Worm (Caenorhabditis elegans) whole organism, late embryonic: Measurements from ENCODE around the gene K09E9.3.

Experiments used
- C38D4.7 ChIP-seq: fragments of 200-800 bp; sonication (Bioruptor generic); optimal IDR thresholded peaks from 2 replicates; lab custom pipeline; 2018; ENCODE audit warnings: mild to moderate bottlenecking, missing genetic modification characterization, moderate library complexity, missing compliant biosample characterization
- F13H6.1 ChIP-seq: sonication (generic microtip); optimal IDR thresholded peaks from 2 replicates; lab custom pipeline; 2016; ENCODE audit warnings: missing genetic modification characterization, missing compliant biosample characterization
- K02D7.2 ChIP-seq: sonication (generic microtip); optimal IDR thresholded peaks from 2 replicates; lab custom pipeline; 2017; ENCODE audit warnings: mild to moderate bottlenecking, missing genetic modification characterization, missing compliant biosample characterization
- ama-1 ChIP-seq: fragments of 150-350 bp; optimal IDR thresholded peaks from 2 replicates; lab custom pipeline; 2014
- ceh-14 ChIP-seq: sonication (generic microtip); optimal IDR thresholded peaks from 2 replicates; lab custom pipeline; 2016; ENCODE audit warnings: missing genotype, missing genetic modification characterization, missing compliant biosample characterization
- ceh-18 ChIP-seq: sonication (generic microtip); optimal IDR thresholded peaks from 2 replicates; lab custom pipeline; 2016; ENCODE audit warnings: missing genetic modification characterization, missing compliant biosample characterization
- ceh-19 ChIP-seq: fragments of 200-800 bp; sonication (Bioruptor generic); optimal IDR thresholded peaks from 2 replicates; lab custom pipeline; 2018; ENCODE audit warnings: mild to moderate bottlenecking, missing genetic modification characterization, missing compliant biosample characterization
- ceh-22 ChIP-seq: sonication (generic microtip); optimal IDR thresholded peaks from 2 replicates; lab custom pipeline; 2017; ENCODE audit warnings: missing biosample characterization, missing genetic modification characterization
- ceh-31 ChIP-seq: sonication (generic microtip); optimal IDR thresholded peaks from 2 replicates; lab custom pipeline; 2016; ENCODE audit warnings: missing genetic modification characterization, missing compliant biosample characterization
- ceh-45 ChIP-seq: fragments of 200-800 bp; sonication (Bioruptor generic); IDR thresholded peaks from 2 replicates; pipeline ENCODE4 v1.3.6; 2022; ENCODE audit warnings: missing genetic modification reagents, missing genetic modification characterization, missing compliant biosample characterization
- ceh-6 ChIP-seq: fragments of 200-800 bp; sonication (Bioruptor generic); optimal IDR thresholded peaks from 2 replicates; lab custom pipeline; 2018; ENCODE audit warnings: mild to moderate bottlenecking, missing genetic modification characterization, missing compliant biosample characterization
- ceh-9 ChIP-seq: sonication (generic microtip); optimal IDR thresholded peaks from 2 replicates; lab custom pipeline; 2016; ENCODE audit warnings: mild to moderate bottlenecking, missing genetic modification characterization, inconsistent platforms, missing compliant biosample characterization
- dmd-4 ChIP-seq: sonication (generic microtip); optimal IDR thresholded peaks from 2 replicates; lab custom pipeline; 2016; ENCODE audit warnings: borderline replicate concordance, missing genetic modification characterization, missing compliant biosample characterization
- fkh-10 ChIP-seq: fragments of 150-350 bp; optimal IDR thresholded peaks from 2 replicates; lab custom pipeline; 2014; ENCODE audit warnings: missing biosample characterization, missing genetic modification reagents, missing genetic modification characterization
- hlh-13 ChIP-seq: fragments of 200-800 bp; sonication (Bioruptor generic); optimal IDR thresholded peaks from 2 replicates; lab custom pipeline; 2018; ENCODE audit warnings: mild to moderate bottlenecking, missing genetic modification characterization, missing compliant biosample characterization
- hlh-15 ChIP-seq: sonication (generic microtip); optimal IDR thresholded peaks from 2 replicates; lab custom pipeline; 2016; ENCODE audit warnings: missing genetic modification characterization, missing compliant biosample characterization
- hlh-30 ChIP-seq: sonication (generic microtip); optimal IDR thresholded peaks from 2 replicates; lab custom pipeline; 2017; ENCODE audit warnings: antibody characterized with exemption, missing genetic modification characterization, missing compliant biosample characterization; ENCODE audit not compliant: insufficient read depth
- hlh-6 ChIP-seq: sonication (generic microtip); optimal IDR thresholded peaks from 2 replicates; lab custom pipeline; 2016; ENCODE audit warnings: missing genotype, missing genetic modification characterization, missing compliant biosample characterization
- hlh-8 ChIP-seq: sonication (generic microtip); optimal IDR thresholded peaks from 2 replicates; lab custom pipeline; 2016; ENCODE audit warnings: missing genotype, missing genetic modification characterization, missing compliant biosample characterization
- lin-11 ChIP-seq: fragments of 200-800 bp; sonication (Bioruptor generic); optimal IDR thresholded peaks from 2 replicates; lab custom pipeline; 2018; ENCODE audit warnings: mild to moderate bottlenecking, missing genetic modification characterization, missing compliant biosample characterization
- madf-2 ChIP-seq: sonication (generic microtip); optimal IDR thresholded peaks from 2 replicates; lab custom pipeline; 2017; ENCODE audit warnings: missing genetic modification characterization, missing compliant biosample characterization
- nfya-1 ChIP-seq: sonication (generic microtip); optimal IDR thresholded peaks from 2 replicates; lab custom pipeline; 2017; ENCODE audit warnings: missing genetic modification characterization, mild to moderate bottlenecking, missing compliant biosample characterization, antibody characterized with exemption, moderate library complexity
- pat-9 ChIP-seq: fragments of 200-800 bp; sonication (Bioruptor generic); optimal IDR thresholded peaks from 2 replicates; lab custom pipeline; 2018; ENCODE audit warnings: mild to moderate bottlenecking, missing genetic modification characterization, moderate library complexity, missing compliant biosample characterization
- pha-4 ChIP-seq: fragments of 150-350 bp; optimal IDR thresholded peaks from 2 replicates; lab custom pipeline; 2018; ENCODE audit warnings: missing biosample characterization, missing genetic modification reagents, missing genetic modification characterization
- pqm-1 ChIP-seq: sonication (generic microtip); optimal IDR thresholded peaks from 2 replicates; lab custom pipeline; 2016; ENCODE audit warnings: missing genetic modification characterization, missing compliant biosample characterization
- pros-1 ChIP-seq: fragments of 150-350 bp; optimal IDR thresholded peaks from 2 replicates; lab custom pipeline; 2014; ENCODE audit warnings: missing biosample characterization, missing genetic modification reagents, missing genetic modification characterization
- rnt-1 ChIP-seq: sonication (generic microtip); optimal IDR thresholded peaks from 2 replicates; lab custom pipeline; 2016; ENCODE audit warnings: missing genetic modification characterization, missing compliant biosample characterization
- sdc-2 ChIP-seq: sonication (generic microtip); optimal IDR thresholded peaks from 2 replicates; lab custom pipeline; 2016; ENCODE audit warnings: missing genotype, missing genetic modification characterization, missing compliant biosample characterization
- sox-4 ChIP-seq: sonication (generic microtip); optimal IDR thresholded peaks from 2 replicates; lab custom pipeline; 2017; ENCODE audit warnings: mild to moderate bottlenecking, missing genetic modification characterization, inconsistent platforms, missing compliant biosample characterization
- syd-9 ChIP-seq: sonication (generic microtip); optimal IDR thresholded peaks from 2 replicates; lab custom pipeline; 2016; ENCODE audit warnings: mild to moderate bottlenecking, missing genetic modification characterization, moderate library complexity, missing compliant biosample characterization
- tbx-2 ChIP-seq: sonication (generic microtip); optimal IDR thresholded peaks from 2 replicates; lab custom pipeline; 2016; ENCODE audit warnings: missing genetic modification characterization, missing compliant biosample characterization
- unc-42 ChIP-seq: sonication (generic microtip); optimal IDR thresholded peaks from 2 replicates; lab custom pipeline; 2016; ENCODE audit warnings: missing genotype, missing genetic modification characterization, missing compliant biosample characterization
- zip-5 ChIP-seq: sonication (generic microtip); optimal IDR thresholded peaks from 2 replicates; lab custom pipeline; 2016; ENCODE audit warnings: missing genetic modification characterization, missing compliant biosample characterization
- ztf-16 ChIP-seq: sonication (generic microtip); optimal IDR thresholded peaks from 2 replicates; lab custom pipeline; 2017; ENCODE audit warnings: missing genetic modification characterization, missing compliant biosample characterization

K09E9.3 gene

ce11 chrX:15642638-15643037 lies 29.0 kb upstream of the K09E9.3 start, which contains the start of gene H08J19.1:
TSS of gene H08J19.1 (plus strand) at chrX:15642938.
- TF ChIP-seq hlh-15 (no peak), ztf-16 (tag; lab: Kevin White, UChicago) (no peak), hlh-6 (no peak), K02D7.2 (tag; lab: Kevin White, UChicago) (no peak), ceh-22 (no peak), pha-4 (tag; lab: Kevin White, UChicago) (no peak), sdc-2 (tag; lab: Kevin White, UChicago) (no peak), madf-2 (tag; lab: Kevin White, UChicago) (no peak), ama-1 (lab: Kevin White, UChicago) (no peak), fkh-10 (no peak), zip-5 (tag; lab: Kevin White, UChicago) (no peak), dmd-4 (tag; lab: Kevin White, UChicago) (no peak), ceh-31 (tag; lab: Kevin White, UChicago) (no peak), ceh-9 (no peak), pros-1 (tag; lab: Kevin White, UChicago) (no peak)

DNA sequence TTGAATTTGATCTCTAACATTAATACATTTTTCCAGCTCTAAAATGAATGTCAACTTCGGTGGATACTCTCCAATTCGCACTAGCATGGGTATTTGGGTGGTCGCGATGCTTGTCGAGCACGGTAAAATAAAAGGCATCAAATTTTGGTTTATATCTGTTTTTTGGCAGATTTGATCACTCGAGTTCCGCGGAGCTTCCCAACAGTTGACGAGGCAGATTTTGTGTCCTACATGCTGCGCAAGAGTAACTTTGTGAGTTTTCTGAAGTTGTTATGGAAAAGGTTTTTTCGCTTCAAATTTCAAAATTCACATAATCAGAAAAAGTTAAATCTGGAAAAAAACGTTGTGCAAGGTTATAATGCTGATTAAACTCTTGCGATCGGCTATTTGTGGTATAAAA lies 27.8 kb upstream of the K09E9.3 start:
- no peak for TF ChIP-seq C38D4.7 (GFP tag; lab: Kevin White, UChicago)

- no peak for TF ChIP-seq hlh-30
- no peak for TF ChIP-seq K02D7.2 (tag; lab: Kevin White, UChicago)
- TF ChIP-seq rnt-1 (tag; lab: Kevin White, UChicago): no peak
- no peak for TF ChIP-seq dmd-4 (tag; lab: Kevin White, UChicago)
- no peak for TF ChIP-seq pat-9 (tag; lab: Kevin White, UChicago)
- no peak for TF ChIP-seq ceh-9
- TF ChIP-seq unc-42 (tag; lab: Kevin White, UChicago): no peak
- no peak for TF ChIP-seq hlh-13
- no peak for TF ChIP-seq ceh-6 (GFP tag; lab: Kevin White, UChicago)
- TF ChIP-seq ceh-14: no peak
- TF ChIP-seq, all 69 proteins: peak for 0
Measured at ce11 chrX:15640603-15641002, 27.0 kb upstream of the K09E9.3 start, which contains the start of gene K09E9.7. TSS of gene K09E9.7 (plus strand) at chrX:15640903.

DNA sequence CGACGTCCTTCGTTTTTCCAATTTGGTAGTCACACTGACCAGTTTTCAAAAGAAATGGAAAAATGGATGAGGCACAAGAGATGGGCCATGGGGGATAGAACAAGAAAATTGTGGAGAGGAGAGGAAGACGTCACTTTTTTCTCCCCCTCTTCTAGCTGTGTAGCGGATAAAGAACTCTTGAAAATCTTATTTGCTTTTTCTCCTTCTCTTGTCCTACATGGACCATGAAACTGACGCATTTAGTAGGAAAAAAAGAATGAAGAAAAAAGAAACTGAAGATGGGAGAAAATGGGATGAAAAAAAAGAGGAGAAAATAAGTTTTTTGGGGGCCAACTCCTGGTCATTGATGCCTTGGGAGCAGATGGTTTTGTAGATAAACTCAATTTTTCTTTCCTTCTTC lies 20.4 kb upstream of the K09E9.3 start:
- TF ChIP-seq unc-42 (tag; lab: Kevin White, UChicago): peak; percentile 92
- no peak for TF ChIP-seq ceh-9
- TF ChIP-seq sox-4: no peak
- TF ChIP-seq hlh-6: no peak
- no peak for TF ChIP-seq ceh-19 (GFP tag; lab: Kevin White, UChicago)

DNA sequence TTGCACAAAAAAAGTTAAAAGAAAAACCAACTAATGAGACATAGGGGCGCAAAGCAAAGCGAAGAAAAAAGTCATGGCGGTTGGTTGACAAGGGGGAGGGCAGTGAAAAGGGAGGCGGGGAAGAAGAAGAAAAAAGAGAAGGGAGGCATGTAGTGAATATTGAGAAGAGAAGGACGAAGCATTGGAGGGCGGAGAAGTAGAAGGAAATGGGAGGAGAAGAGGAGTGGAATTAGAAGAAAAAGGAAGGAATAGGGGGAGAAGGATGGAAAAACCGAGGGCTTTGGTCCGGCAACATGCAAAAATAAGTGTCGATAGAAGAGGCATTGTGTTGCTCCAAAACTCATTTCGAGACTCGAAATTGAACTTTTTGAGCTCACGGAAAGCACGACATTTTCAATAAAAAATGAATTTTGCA lies 17.2 kb upstream of the K09E9.3 start:
- TF ChIP-seq unc-42 (tag; lab: Kevin White, UChicago) (peak; percentile 77), F13H6.1 (tag; lab: Kevin White, UChicago) (peak; percentile 4), ceh-45 (GFP tag; lab: Robert Waterston, UW) (0 out of 2 replicates have a peak, but pooled peaks have one; percentile 18), pqm-1 (tag; lab: Kevin White, UChicago) (no peak), hlh-8 (no peak), tbx-2 (tag; lab: Kevin White, UChicago) (peak; percentile 44), ceh-14 (peak; percentile 39), ceh-18 (tag; lab: Kevin White, UChicago) (peak; percentile 25), sox-4 (peak; percentile 28), fkh-10 (peak; percentile 7), lin-11 (tag; lab: Kevin White, UChicago) (no peak), syd-9 (tag; lab: Kevin White, UChicago) (peak; percentile 2), nfya-1 (tag; lab: Kevin White, UChicago) (peak; percentile 38), ceh-31 (tag; lab: Kevin White, UChicago) (peak; percentile 63)
